Worm (Caenorhabditis elegans) whole organism, L4 larva: ENCODE measurements around the gene K09C4.7.

Experiments used
- ama-1 ChIP-seq: fragments of 150-350 bp; optimal IDR thresholded peaks from 2 replicates; lab custom pipeline; 2014; ENCODE audit warnings: inconsistent platforms, mixed read lengths
- ceh-28 ChIP-seq: fragments of 150-350 bp; optimal IDR thresholded peaks from 2 replicates; lab custom pipeline; 2014; ENCODE audit warnings: missing biosample characterization, missing genetic modification reagents, missing genetic modification characterization
- dpl-1 ChIP-seq: fragments of 150-350 bp; optimal IDR thresholded peaks from 2 replicates; lab custom pipeline; 2014; ENCODE audit warnings: missing biosample characterization, missing genetic modification reagents, missing genetic modification characterization
- dve-1 ChIP-seq: sonication (generic microtip); optimal IDR thresholded peaks from 2 replicates; lab custom pipeline; 2017; ENCODE audit warnings: antibody characterized with exemption, mild to moderate bottlenecking, missing genetic modification characterization, missing compliant biosample characterization; ENCODE audit not compliant: insufficient read depth
- fos-1 ChIP-seq: fragments of 150-350 bp; optimal IDR thresholded peaks from 2 replicates; lab custom pipeline; 2014; ENCODE audit warnings: missing biosample characterization, missing genetic modification characterization
- hlh-30 ChIP-seq: sonication (generic microtip); optimal IDR thresholded peaks from 2 replicates; lab custom pipeline; 2017; ENCODE audit warnings: antibody characterized with exemption, mild to moderate bottlenecking, missing genetic modification characterization, missing compliant biosample characterization; ENCODE audit not compliant: insufficient read depth
- jun-1 ChIP-seq: fragments of 150-350 bp; optimal IDR thresholded peaks from 2 replicates; lab custom pipeline; 2014; ENCODE audit warnings: missing biosample characterization, missing genetic modification reagents, missing genetic modification characterization
- madf-5 ChIP-seq, 2 experiments: fragments of 200-800 bp; sonication (Bioruptor generic); IDR thresholded peaks; 2 replicates each; pipeline ENCODE4 v1.3.6; 2022; ENCODE audit warnings: missing compliant biosample characterization in 2 of 2, missing genetic modification characterization in 2 of 2
- mep-1 ChIP-seq: fragments of 150-350 bp; sonication (generic microtip); optimal IDR thresholded peaks from 3 replicates; lab custom pipeline; 2014; ENCODE audit warnings: missing biosample characterization, missing genetic modification characterization
- sdz-12 ChIP-seq: fragments of 200-800 bp; sonication (Bioruptor generic); optimal IDR thresholded peaks from 2 replicates; lab custom pipeline; 2018; ENCODE audit warnings: mild to moderate bottlenecking, missing genetic modification characterization, missing compliant biosample characterization
- snpc-4 ChIP-seq: fragments of 150-350 bp; optimal IDR thresholded peaks from 2 replicates; lab custom pipeline; 2014; ENCODE audit warnings: missing biosample characterization, missing genetic modification characterization
- unc-130 ChIP-seq: sonication (generic microtip); optimal IDR thresholded peaks from 2 replicates; lab custom pipeline; 2016; ENCODE audit warnings: missing genetic modification reagents, missing genetic modification characterization, missing compliant biosample characterization
- unc-62 ChIP-seq, 3 experiments: fragments of 150-350 bp in 1 of 3; sonication (generic microtip); optimal IDR thresholded peaks in 2 of 3; peaks in 1 of 3; 1 replicate in 1 of 3; 2 replicates in 2 of 3; lab custom pipeline; 2014 to 2017; ENCODE audit warnings: missing biosample characterization in 3 of 3, missing genetic modification characterization in 3 of 3, missing genetic modification reagents in 3 of 3, missing genotype in 1 of 3
- zag-1 ChIP-seq: fragments of 150-350 bp; optimal IDR thresholded peaks from 2 replicates; lab custom pipeline; 2014; ENCODE audit warnings: missing biosample characterization, missing genetic modification characterization

DNA sequence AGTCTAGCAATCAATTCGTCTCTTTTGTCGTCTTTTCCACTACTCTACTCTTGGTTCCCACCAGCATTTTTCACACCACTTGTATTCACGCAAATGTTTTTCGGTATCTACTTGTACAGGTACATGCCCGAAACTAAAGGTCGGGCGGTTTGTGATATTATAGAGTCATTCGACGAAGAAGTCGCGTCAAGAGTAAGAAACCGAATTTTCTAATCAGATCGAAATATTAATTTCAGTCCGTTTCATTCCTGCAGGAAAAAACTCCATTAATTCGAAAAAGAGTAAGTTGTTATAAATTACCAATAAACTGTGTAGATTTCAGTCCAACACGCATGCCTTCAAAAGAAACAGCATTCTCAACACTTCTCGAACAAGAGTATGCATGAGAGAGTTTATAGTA, 19.3 kb downstream of the K09C4.7 start:
- TF ChIP-seq hlh-30 (tag; lab: Kevin White, UChicago) = no peak
- TF ChIP-seq unc-130 (GFP tag; lab: Kevin White, UChicago) = no peak
- no peak for TF ChIP-seq dpl-1
- no peak for TF ChIP-seq snpc-4 (tag; lab: Kevin White, UChicago)
- no peak for TF ChIP-seq zag-1 (tag; lab: Kevin White, UChicago)
- TF ChIP-seq jun-1 (tag; lab: Kevin White, UChicago) = no peak
- TF ChIP-seq ama-1 (lab: Kevin White, UChicago) = no peak
- no peak for TF ChIP-seq dve-1 (tag; lab: Kevin White, UChicago)
- TF ChIP-seq mep-1 (tag; lab: Kevin White, UChicago) = no peak
- no peak for TF ChIP-seq fos-1 (tag; lab: Kevin White, UChicago)
- no peak for TF ChIP-seq sdz-12 (GFP tag; lab: Kevin White, UChicago)
- TF ChIP-seq madf-5 (GFP tag; IDR thresholded peaks at IDR 0.05; lab: Robert Waterston, UW) = no peak
- peak in 1 of 2 experiments; percentile 93 for TF ChIP-seq unc-62 (GFP tag; optimal IDR thresholded peaks at IDR 0.05 in 1 of 2; lab: Kevin White, UChicago)
- TF ChIP-seq unc-62 (tag; optimal IDR thresholded peaks at IDR 0.05; lab: Kevin White, UChicago) = no peak
- TF ChIP-seq ceh-28 = no peak
